Fruit fly (Drosophila melanogaster) whole organism, embryonic: ENCODE data around the gene tai.

Experiments used
- Asciz ChIP-seq: fragments of 200-800 bp; sonication (Bioruptor generic); optimal IDR thresholded peaks from 2 replicates; lab custom pipeline; 2017; ENCODE audit warnings: missing biosample characterization, mild to moderate bottlenecking, missing genetic modification characterization, missing genetic modification reagents
- CG10147 ChIP-seq: fragments of 200-800 bp; sonication (Bioruptor generic); optimal IDR thresholded peaks from 2 replicates; lab custom pipeline; 2019; ENCODE audit warnings: missing biosample characterization, mild to moderate bottlenecking, missing genetic modification characterization, moderate library complexity
- CG1024 ChIP-seq: fragments of 200-800 bp; sonication (Bioruptor generic); IDR thresholded peaks from 2 replicates; pipeline ENCODE4 v1.3.6; 2022; ENCODE audit warnings: missing biosample characterization, missing genetic modification characterization
- CG13123 ChIP-seq: fragments of 200-800 bp; sonication (Bioruptor generic); optimal IDR thresholded peaks from 2 replicates; lab custom pipeline; 2016; ENCODE audit warnings: missing biosample characterization, missing genetic modification characterization
- CG13424 ChIP-seq: fragments of 200-800 bp; sonication (Bioruptor generic); optimal IDR thresholded peaks from 2 replicates; lab custom pipeline; 2019; ENCODE audit warnings: missing biosample characterization, mild to moderate bottlenecking, missing genetic modification characterization, moderate library complexity
- CG14710 ChIP-seq: fragments of 200-800 bp; sonication (Bioruptor generic); optimal IDR thresholded peaks from 3 replicates; lab custom pipeline; 2019; ENCODE audit warnings: missing biosample characterization, mild to moderate bottlenecking, missing genetic modification characterization, moderate library complexity
- CG15011 ChIP-seq: fragments of 200-800 bp; sonication (Bioruptor generic); optimal IDR thresholded peaks from 3 replicates; lab custom pipeline; 2018; ENCODE audit warnings: missing biosample characterization, mild to moderate bottlenecking, missing genetic modification characterization
- CG1792 ChIP-seq: fragments of 200-800 bp; sonication (Bioruptor generic); optimal IDR thresholded peaks from 2 replicates; lab custom pipeline; 2016; ENCODE audit warnings: missing biosample characterization, missing genetic modification characterization
- CG18262 ChIP-seq: fragments of 200-800 bp; optimal IDR thresholded peaks from 3 replicates; lab custom pipeline; 2019; ENCODE audit warnings: missing biosample characterization, mild to moderate bottlenecking, missing genetic modification characterization, moderate library complexity
- CG2129 ChIP-seq: fragments of 200-800 bp; sonication (Bioruptor generic); IDR thresholded peaks from 2 replicates; pipeline ENCODE4 v1.3.6; 2022; ENCODE audit warnings: missing biosample characterization, missing genetic modification characterization; ENCODE audit not compliant: partially characterized antibody
- CG2712 ChIP-seq: fragments of 200-800 bp; optimal IDR thresholded peaks from 3 replicates; lab custom pipeline; 2019; ENCODE audit warnings: missing biosample characterization, mild to moderate bottlenecking, missing genetic modification characterization, moderate library complexity
- CG30020 ChIP-seq: fragments of 200-800 bp; optimal IDR thresholded peaks from 2 replicates; lab custom pipeline; 2019; ENCODE audit warnings: missing biosample characterization, mild to moderate bottlenecking, missing genetic modification characterization, moderate library complexity
- CG3281 ChIP-seq: fragments of 200-800 bp; sonication (Bioruptor generic); optimal IDR thresholded peaks from 3 replicates; lab custom pipeline; 2017; ENCODE audit warnings: missing biosample characterization, mild to moderate bottlenecking, missing genetic modification characterization
- CG33213 ChIP-seq: fragments of 200-800 bp; sonication (Bioruptor generic); optimal IDR thresholded peaks from 3 replicates; lab custom pipeline; 2016; ENCODE audit warnings: missing biosample characterization, missing genetic modification characterization
- CG4424 ChIP-seq: fragments of 200-800 bp; sonication (Bioruptor generic); optimal IDR thresholded peaks from 3 replicates; lab custom pipeline; 2016; ENCODE audit warnings: missing biosample characterization, missing genetic modification characterization
- CG4707 ChIP-seq: fragments of 200-800 bp; sonication (Bioruptor generic); optimal IDR thresholded peaks from 2 replicates; lab custom pipeline; 2018; ENCODE audit warnings: missing biosample characterization, mild to moderate bottlenecking, missing genetic modification characterization, moderate library complexity
- CG4820 ChIP-seq: fragments of 200-800 bp; sonication (Bioruptor generic); optimal IDR thresholded peaks from 3 replicates; lab custom pipeline; 2016; ENCODE audit warnings: missing biosample characterization, missing genetic modification characterization
- CG6683 ChIP-seq: fragments of 200-800 bp; sonication (Bioruptor generic); optimal IDR thresholded peaks from 2 replicates; lab custom pipeline; 2017; ENCODE audit warnings: missing biosample characterization, mild to moderate bottlenecking, missing genetic modification characterization, missing genetic modification reagents
- CG7987 ChIP-seq: fragments of 200-800 bp; sonication (Bioruptor generic); optimal IDR thresholded peaks from 2 replicates; lab custom pipeline; 2018; ENCODE audit warnings: missing biosample characterization, mild to moderate bottlenecking, missing genetic modification characterization, moderate library complexity
- CG8388 ChIP-seq: fragments of 200-800 bp; sonication (Bioruptor generic); optimal IDR thresholded peaks from 2 replicates; lab custom pipeline; 2019; ENCODE audit warnings: missing biosample characterization, mild to moderate bottlenecking, missing genetic modification characterization, moderate library complexity
- CG9876 ChIP-seq: fragments of 200-800 bp; sonication (Bioruptor generic); optimal IDR thresholded peaks from 2 replicates; lab custom pipeline; 2016; ENCODE audit warnings: missing biosample characterization, missing genetic modification characterization
- Chrac-16 ChIP-seq: fragments of 200-800 bp; sonication (Bioruptor generic); optimal IDR thresholded peaks from 3 replicates; lab custom pipeline; 2016; ENCODE audit warnings: missing biosample characterization, missing genetic modification characterization
- Dfd ChIP-seq, 2 experiments: fragments of >200 bp; optimal IDR thresholded peaks; 2 replicates each; lab custom pipeline; 2017; ENCODE audit warnings: missing biosample characterization in 2 of 2, missing genetic modification characterization in 2 of 2
- Fer2 ChIP-seq: fragments of 200-800 bp; sonication (Bioruptor generic); optimal IDR thresholded peaks from 2 replicates; lab custom pipeline; 2018; ENCODE audit warnings: missing biosample characterization, mild to moderate bottlenecking, missing genetic modification characterization, moderate library complexity
- HLH3B ChIP-seq: fragments of 200-800 bp; sonication (Bioruptor generic); IDR thresholded peaks from 2 replicates; pipeline ENCODE4 v1.3.6; 2022; ENCODE audit warnings: missing biosample characterization, missing genetic modification characterization
- Jarid2 ChIP-seq: fragments of 200-800 bp; sonication (Bioruptor generic); optimal IDR thresholded peaks from 3 replicates; lab custom pipeline; 2017; ENCODE audit warnings: mild to moderate bottlenecking, missing biosample characterization, missing genetic modification reagents, missing genetic modification characterization
- Mes4 ChIP-seq: fragments of 200-800 bp; sonication (Bioruptor generic); optimal IDR thresholded peaks from 2 replicates; lab custom pipeline; 2016; ENCODE audit warnings: missing biosample characterization, missing genetic modification characterization
- Scr ChIP-seq: fragments of 200-800 bp; sonication (Bioruptor generic); IDR thresholded peaks from 2 replicates; pipeline ENCODE4 v1.3.6; 2022; ENCODE audit warnings: missing biosample characterization, missing genetic modification characterization; ENCODE audit not compliant: partially characterized antibody
- Ssrp ChIP-seq: fragments of 200-800 bp; sonication (Bioruptor generic); optimal IDR thresholded peaks from 2 replicates; lab custom pipeline; 2018; ENCODE audit warnings: missing biosample characterization, mild to moderate bottlenecking, missing genetic modification characterization, moderate library complexity
- Trl ChIP-seq, 3 experiments: fragments of >200 bp in 2 of 3; fragments of 200-800 bp in 1 of 3; sonication (Bioruptor generic) in 1 of 3; optimal IDR thresholded peaks; 2 replicates in 1 of 3; 3 replicates in 2 of 3; lab custom pipeline; 2016 to 2017; ENCODE audit warnings: missing biosample characterization in 1 of 3, missing genetic modification characterization in 1 of 3
- Xbp1 ChIP-seq: fragments of 200-800 bp; sonication (Bioruptor generic); optimal IDR thresholded peaks from 3 replicates; lab custom pipeline; 2016; ENCODE audit warnings: missing biosample characterization, mild to moderate bottlenecking, missing genetic modification characterization
- al ChIP-seq: fragments of 200-800 bp; sonication (Bioruptor generic); IDR thresholded peaks from 2 replicates; pipeline ENCODE4 v1.3.6; 2022; ENCODE audit warnings: missing biosample characterization, missing genetic modification characterization
- amos ChIP-seq: fragments of 200-800 bp; sonication (Bioruptor generic); IDR thresholded peaks from 2 replicates; pipeline ENCODE4 v1.3.6; 2022; ENCODE audit warnings: missing biosample characterization, missing genetic modification characterization; ENCODE audit not compliant: partially characterized antibody
- ato ChIP-seq: fragments of 200-800 bp; sonication (Bioruptor generic); IDR thresholded peaks from 2 replicates; pipeline ENCODE4 v1.3.6; 2022; ENCODE audit warnings: missing biosample characterization, missing genetic modification characterization; ENCODE audit not compliant: partially characterized antibody
- bowl ChIP-seq: fragments of 200-800 bp; sonication (Bioruptor generic); IDR thresholded peaks from 2 replicates; pipeline ENCODE4 v1.3.6; 2022; ENCODE audit warnings: missing biosample characterization, missing genetic modification characterization
- btn ChIP-seq: fragments of 200-800 bp; sonication (Bioruptor generic); optimal IDR thresholded peaks from 2 replicates; lab custom pipeline; 2016; ENCODE audit warnings: missing biosample characterization, missing genetic modification characterization
- croc ChIP-seq: fragments of 200-800 bp; sonication (Bioruptor generic); conservative IDR thresholded peaks from 3 replicates; pipeline ENCODE4 v1.3.6; 2022; ENCODE audit warnings: missing biosample characterization, missing genetic modification characterization
- disco-r ChIP-seq: fragments of 200-800 bp; sonication (Bioruptor generic); optimal IDR thresholded peaks from 2 replicates; lab custom pipeline; 2016; ENCODE audit warnings: missing biosample characterization, missing genetic modification characterization
- emc ChIP-seq: fragments of 200-800 bp; sonication (Bioruptor generic); optimal IDR thresholded peaks from 2 replicates; lab custom pipeline; 2016; ENCODE audit warnings: missing biosample characterization, missing genetic modification characterization
- eve ChIP-seq, 2 experiments: fragments of >200 bp; optimal IDR thresholded peaks; 2 replicates each; lab custom pipeline; 2017; ENCODE audit warnings: missing biosample characterization in 2 of 2, missing genetic modification characterization in 2 of 2
- ewg ChIP-seq: fragments of 200-800 bp; sonication (Bioruptor generic); optimal IDR thresholded peaks from 3 replicates; lab custom pipeline; 2017; ENCODE audit warnings: mild to moderate bottlenecking, missing biosample characterization, missing genetic modification reagents, missing genetic modification characterization
- fd96Cb ChIP-seq: fragments of 200-800 bp; sonication (Bioruptor generic); optimal IDR thresholded peaks from 2 replicates; lab custom pipeline; 2018; ENCODE audit warnings: missing biosample characterization, mild to moderate bottlenecking, missing genetic modification characterization, moderate library complexity
- ftz-f1 ChIP-seq: fragments of 200-800 bp; sonication (Bioruptor generic); optimal IDR thresholded peaks from 2 replicates; lab custom pipeline; 2016; ENCODE audit warnings: missing biosample characterization, missing genetic modification characterization
- gce ChIP-seq: fragments of 200-800 bp; sonication (Bioruptor generic); IDR thresholded peaks from 3 replicates; pipeline ENCODE4 v1.3.6; 2022; ENCODE audit warnings: missing biosample characterization, missing genetic modification characterization
- klu ChIP-seq: fragments of 200-800 bp; sonication (Bioruptor generic); IDR thresholded peaks from 2 replicates; pipeline ENCODE4 v1.3.6; 2022; ENCODE audit warnings: missing biosample characterization, missing genetic modification characterization
- lola ChIP-seq, 3 experiments: fragments of >200 bp in 2 of 3; fragments of 200-800 bp in 1 of 3; sonication (Bioruptor generic) in 1 of 3; optimal IDR thresholded peaks; 2 replicates each; lab custom pipeline; 2017 to 2019; ENCODE audit warnings: missing biosample characterization in 3 of 3, missing genetic modification characterization in 3 of 3, mild to moderate bottlenecking in 1 of 3, moderate library complexity in 1 of 3
- nerfin-1 ChIP-seq: fragments of 200-800 bp; sonication (Bioruptor generic); optimal IDR thresholded peaks from 3 replicates; lab custom pipeline; 2019; ENCODE audit warnings: missing biosample characterization, mild to moderate bottlenecking, missing genetic modification characterization, moderate library complexity
- sisA ChIP-seq: fragments of 200-800 bp; sonication (Bioruptor generic); IDR thresholded peaks from 2 replicates; pipeline ENCODE4 v1.3.6; 2022; ENCODE audit warnings: missing biosample characterization, missing genetic modification characterization
- ssp ChIP-seq: fragments of 200-800 bp; sonication (Bioruptor generic); IDR thresholded peaks from 2 replicates; pipeline ENCODE4 v1.3.6; 2022; ENCODE audit warnings: missing biosample characterization, missing genetic modification characterization
- sug ChIP-seq: fragments of 200-800 bp; optimal IDR thresholded peaks from 2 replicates; lab custom pipeline; 2019; ENCODE audit warnings: missing biosample characterization, mild to moderate bottlenecking, missing genetic modification characterization, moderate library complexity
- tap ChIP-seq: fragments of 200-800 bp; optimal IDR thresholded peaks from 3 replicates; lab custom pipeline; 2019; ENCODE audit warnings: missing biosample characterization, mild to moderate bottlenecking, missing genetic modification characterization, moderate library complexity

Gene tai

DNA sequence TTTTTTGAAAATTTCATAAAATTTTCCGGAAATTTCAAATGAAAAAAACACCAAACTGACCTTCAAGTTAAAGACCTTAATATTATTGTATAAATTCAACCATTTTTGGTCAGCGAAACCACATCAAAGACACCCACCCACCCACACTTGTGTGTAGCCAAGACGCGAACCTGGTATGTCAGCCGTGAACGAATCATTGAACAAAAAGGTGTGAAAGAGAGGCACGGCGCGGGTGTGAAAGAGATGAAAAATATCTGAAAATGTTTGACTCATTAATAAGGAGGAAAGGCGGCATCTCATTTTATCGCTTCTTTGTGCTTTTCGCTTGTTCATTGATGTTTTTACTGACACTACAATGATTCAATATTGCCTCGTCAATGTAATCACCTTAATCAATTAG, 8.2 kb upstream of the tai start (continued):
- TF ChIP-seq CG7987 (GFP tag; lab: Kevin White, UChicago) (peak; percentile 31), fd96Cb (tag; lab: Kevin White, UChicago) (no peak), Trl (optimal IDR thresholded peaks at IDR 0.05; lab: Kevin White, UChicago) (no peak), Trl (GFP tag; optimal IDR thresholded peaks at IDR 0.05; lab: Kevin White, UChicago) (no peak), eve (GFP tag; optimal IDR thresholded peaks at IDR 0.05; lab: Kevin White, UChicago) (no peak), CG4820 (GFP tag; lab: Kevin White, UChicago) (no peak), amos (GFP tag; lab: Robert Waterston, UW) (peak; percentile 29; the same call in 1 of the 2 replicates), CG4424 (GFP tag; lab: Kevin White, UChicago) (no peak), croc (no peak), CG1792 (GFP tag; lab: Kevin White, UChicago) (no peak), sisA (GFP tag; lab: Robert Waterston, UW) (no peak), CG13123 (GFP tag; lab: Kevin White, UChicago) (no peak), CG13424 (no peak), ssp (no peak), lola (GFP tag; optimal IDR thresholded peaks at IDR 0.05; lab: Kevin White, UChicago) (no peak), Xbp1 (GFP tag; lab: Kevin White, UChicago) (no peak), Scr (GFP tag; lab: Robert Waterston, UW) (no peak; the same call in 1 of the 2 replicates), ewg (GFP tag; lab: Kevin White, UChicago) (no peak), CG6683 (GFP tag; lab: Kevin White, UChicago) (no peak), CG4707 (GFP tag; lab: Kevin White, UChicago) (peak; percentile 14), CG2129 (no peak), Dfd (GFP tag; optimal IDR thresholded peaks at IDR 0.05; lab: Kevin White, UChicago) (no peak), disco-r (GFP tag; lab: Kevin White, UChicago) (no peak), CG9876 (GFP tag; lab: Kevin White, UChicago) (no peak), sug (peak; percentile 31), Fer2 (tag; lab: Kevin White, UChicago) (no peak), HLH3B (GFP tag; lab: Robert Waterston, UW) (no peak), Mes4 (no peak), CG10147 (no peak), CG18262 (tag; lab: Kevin White, UChicago) (no peak), tap (tag; lab: Kevin White, UChicago) (no peak), Chrac-16 (no peak), gce (GFP tag; lab: Robert Waterston, UW) (no peak), CG15011 (GFP tag; lab: Kevin White, UChicago) (no peak), btn (GFP tag; lab: Kevin White, UChicago) (no peak), al (GFP tag; lab: Robert Waterston, UW) (no peak), CG33213 (no peak), klu (peak; percentile 85), CG3281 (GFP tag; lab: Kevin White, UChicago) (no peak), Jarid2 (peak; percentile 17), Ssrp (no peak), CG1024 (GFP tag; lab: Robert Waterston, UW) (no peak), CG8388 (GFP tag; lab: Kevin White, UChicago) (no peak), CG14710 (tag; lab: Kevin White, UChicago) (no peak), CG2712 (peak; percentile 31), nerfin-1 (no peak), ato (GFP tag; lab: Robert Waterston, UW) (no peak), emc (GFP tag; lab: Kevin White, UChicago) (no peak), Asciz (GFP tag; lab: Kevin White, UChicago) (no peak), ftz-f1 (GFP tag; lab: Kevin White, UChicago) (peak; percentile 90), bowl (GFP tag; lab: Robert Waterston, UW) (no peak), CG30020 (no peak)
